Fruit fly (Drosophila melanogaster) whole organism, embryonic: ENCODE measurements around the gene Nepl9.

Experiments
- BEAF-32 ChIP-seq: fragments of 200-800 bp; sonication (Bioruptor generic); optimal IDR thresholded peaks from 3 replicates; lab custom pipeline; 2017; ENCODE audit warnings: missing biosample characterization, missing genetic modification characterization, mild to moderate bottlenecking, moderate library complexity, missing genetic modification reagents
- Bdp1 ChIP-seq: fragments of 200-800 bp; sonication (Bioruptor generic); optimal IDR thresholded peaks from 3 replicates; lab custom pipeline; 2016; ENCODE audit warnings: missing biosample characterization, missing genetic modification characterization
- Bgb ChIP-seq: fragments of 200-800 bp; sonication (Bioruptor generic); IDR thresholded peaks from 2 replicates; pipeline ENCODE4 v1.3.6; 2022; ENCODE audit warnings: missing biosample characterization, missing genetic modification characterization; ENCODE audit not compliant: partially characterized antibody
- CG12769 ChIP-seq: fragments of 200-800 bp; sonication (Bioruptor generic); optimal IDR thresholded peaks from 2 replicates; lab custom pipeline; 2019; ENCODE audit warnings: missing biosample characterization, mild to moderate bottlenecking, missing genetic modification characterization, moderate library complexity
- CG13287 ChIP-seq: fragments of 200-800 bp; sonication (Bioruptor generic); IDR thresholded peaks from 2 replicates; pipeline ENCODE4 v1.3.6; 2022; ENCODE audit warnings: missing biosample characterization, missing genetic modification characterization; ENCODE audit not compliant: partially characterized antibody
- CG2116 ChIP-seq: fragments of 200-800 bp; sonication (Bioruptor generic); optimal IDR thresholded peaks from 3 replicates; lab custom pipeline; 2018; ENCODE audit warnings: missing biosample characterization, mild to moderate bottlenecking, missing genetic modification characterization
- CG2678 ChIP-seq: fragments of 200-800 bp; sonication (Bioruptor generic); optimal IDR thresholded peaks from 3 replicates; lab custom pipeline; 2019; ENCODE audit warnings: missing biosample characterization, mild to moderate bottlenecking, missing genetic modification characterization, moderate library complexity
- CG31224 ChIP-seq: fragments of 200-800 bp; sonication (Bioruptor generic); IDR thresholded peaks from 2 replicates; pipeline ENCODE4 v1.3.6; 2022; ENCODE audit warnings: missing biosample characterization, missing genetic modification characterization
- CG42726 ChIP-seq: fragments of 200-800 bp; sonication (Bioruptor generic); IDR thresholded peaks from 2 replicates; pipeline ENCODE4 v1.3.6; 2022; ENCODE audit warnings: missing biosample characterization, missing genetic modification characterization; ENCODE audit not compliant: partially characterized antibody
- CG4360 ChIP-seq: fragments of 200-800 bp; sonication (Bioruptor generic); IDR thresholded peaks from 2 replicates; pipeline ENCODE4 v1.3.6; 2022; ENCODE audit warnings: missing biosample characterization, missing genetic modification characterization
- CG7357 ChIP-seq: fragments of 200-800 bp; sonication (Bioruptor generic); IDR thresholded peaks from 3 replicates; pipeline ENCODE4 v1.3.6; 2022; ENCODE audit warnings: missing biosample characterization, missing genetic modification characterization
- CG9437 ChIP-seq: fragments of 200-800 bp; sonication (Bioruptor generic); optimal IDR thresholded peaks from 2 replicates; lab custom pipeline; 2018; ENCODE audit warnings: missing biosample characterization, mild to moderate bottlenecking, missing genetic modification characterization
- CTCF ChIP-seq: fragments of 200-800 bp; sonication (Bioruptor generic); optimal IDR thresholded peaks from 2 replicates; lab custom pipeline; 2017; ENCODE audit warnings: missing biosample characterization, mild to moderate bottlenecking, missing genetic modification characterization, moderate library complexity
- Dad ChIP-seq: fragments of 200-800 bp; sonication (Bioruptor generic); optimal IDR thresholded peaks from 3 replicates; lab custom pipeline; 2016; ENCODE audit warnings: missing biosample characterization, missing genetic modification characterization
- Dll ChIP-seq: fragments of 200-800 bp; sonication (Bioruptor generic); IDR thresholded peaks from 4 replicates; pipeline ENCODE4 v1.3.6; 2022; ENCODE audit warnings: missing biosample characterization, missing genetic modification characterization; ENCODE audit not compliant: partially characterized antibody
- Ets97D ChIP-seq: fragments of 200-800 bp; sonication (Bioruptor generic); optimal IDR thresholded peaks from 3 replicates; lab custom pipeline; 2016; ENCODE audit warnings: missing biosample characterization, missing genetic modification characterization
- Hsf ChIP-seq: fragments of 200-800 bp; sonication (Bioruptor generic); optimal IDR thresholded peaks from 3 replicates; lab custom pipeline; 2016; ENCODE audit warnings: missing biosample characterization, missing genetic modification characterization
- MBD-R2 ChIP-seq: fragments of 200-800 bp; sonication (Bioruptor generic); IDR thresholded peaks from 2 replicates; pipeline ENCODE4 v1.3.6; 2022; ENCODE audit warnings: missing biosample characterization, missing genetic modification characterization
- MESR4 ChIP-seq: fragments of 200-800 bp; sonication (Bioruptor generic); optimal IDR thresholded peaks from 2 replicates; lab custom pipeline; 2018; ENCODE audit warnings: missing biosample characterization, mild to moderate bottlenecking, missing genetic modification characterization, moderate library complexity
- Med ChIP-seq: fragments of 200-800 bp; sonication (Bioruptor generic); peaks from one replicate; lab custom pipeline; 2016; ENCODE audit warnings: missing biosample characterization, missing genetic modification characterization, mild to moderate bottlenecking, inconsistent platforms, moderate library complexity
- NFAT ChIP-seq: fragments of 200-800 bp; sonication (Bioruptor generic); IDR thresholded peaks from 2 replicates; pipeline ENCODE4 v1.3.6; 2022; ENCODE audit warnings: missing biosample characterization, missing genetic modification characterization
- Opbp ChIP-seq: fragments of 200-800 bp; sonication (Bioruptor generic); IDR thresholded peaks from 3 replicates; pipeline ENCODE4 v1.3.6; 2022; ENCODE audit warnings: missing biosample characterization, missing genetic modification characterization; ENCODE audit not compliant: partially characterized antibody
- Ptx1 ChIP-seq: fragments of 200-800 bp; sonication (Bioruptor generic); IDR thresholded peaks from 2 replicates; pipeline ENCODE4 v1.3.6; 2022; ENCODE audit warnings: missing biosample characterization, missing genetic modification characterization
- Sin3A ChIP-seq: fragments of >200 bp; optimal IDR thresholded peaks from 2 replicates; lab custom pipeline; 2018
- Stat92E ChIP-seq, 3 experiments: fragments of >200 bp in 2 of 3; fragments of 200-800 bp in 1 of 3; sonication (Bioruptor generic) in 1 of 3; optimal IDR thresholded peaks; 2 replicates each; lab custom pipeline; 2017 to 2019; ENCODE audit warnings: missing biosample characterization in 3 of 3, missing genetic modification characterization in 3 of 3, mild to moderate bottlenecking in 1 of 3, moderate library complexity in 1 of 3
- YL-1 ChIP-seq: fragments of 200-800 bp; sonication (Bioruptor generic); optimal IDR thresholded peaks from 3 replicates; lab custom pipeline; 2017; ENCODE audit warnings: missing biosample characterization, mild to moderate bottlenecking, missing genetic modification characterization
- amos ChIP-seq: fragments of 200-800 bp; sonication (Bioruptor generic); IDR thresholded peaks from 2 replicates; pipeline ENCODE4 v1.3.6; 2022; ENCODE audit warnings: missing biosample characterization, missing genetic modification characterization; ENCODE audit not compliant: partially characterized antibody
- ci ChIP-seq: fragments of 200-800 bp; sonication (Bioruptor generic); IDR thresholded peaks from 3 replicates; pipeline ENCODE4 v1.3.6; 2022; ENCODE audit warnings: missing biosample characterization, missing genetic modification characterization
- ham ChIP-seq: fragments of 200-800 bp; sonication (Bioruptor generic); IDR thresholded peaks from 2 replicates; pipeline ENCODE4 v1.3.6; 2022; ENCODE audit warnings: missing biosample characterization, missing genetic modification characterization
- hb ChIP-seq: fragments of 200-800 bp; sonication (Bioruptor generic); IDR thresholded peaks from 3 replicates; pipeline ENCODE4 v1.3.6; 2022; ENCODE audit warnings: missing biosample characterization, missing genetic modification characterization; ENCODE audit not compliant: partially characterized antibody
- hbn ChIP-seq: fragments of 200-800 bp; sonication (Bioruptor generic); IDR thresholded peaks from 2 replicates; pipeline ENCODE4 v1.3.6; 2022; ENCODE audit warnings: missing biosample characterization, missing genetic modification characterization; ENCODE audit not compliant: partially characterized antibody
- nau ChIP-seq: fragments of 200-800 bp; sonication (Bioruptor generic); optimal IDR thresholded peaks from 3 replicates; lab custom pipeline; 2017; ENCODE audit warnings: missing biosample characterization, mild to moderate bottlenecking, missing genetic modification characterization, missing genetic modification reagents
- nerfin-1 ChIP-seq: fragments of 200-800 bp; sonication (Bioruptor generic); optimal IDR thresholded peaks from 3 replicates; lab custom pipeline; 2019; ENCODE audit warnings: missing biosample characterization, mild to moderate bottlenecking, missing genetic modification characterization, moderate library complexity
- nmo ChIP-seq: fragments of 200-800 bp; sonication (Bioruptor generic); optimal IDR thresholded peaks from 2 replicates; lab custom pipeline; 2018; ENCODE audit warnings: missing biosample characterization, mild to moderate bottlenecking, missing genetic modification characterization, moderate library complexity
- prd ChIP-seq, 3 experiments: fragments of >200 bp in 2 of 3; fragments of 200-800 bp in 1 of 3; sonication (Bioruptor generic) in 1 of 3; optimal IDR thresholded peaks in 2 of 3; IDR thresholded peaks in 1 of 3; 2 replicates in 2 of 3; 3 replicates in 1 of 3; pipeline versions ENCODE4 v1.3.6 to Lab custom; 2017 to 2022; ENCODE audit warnings: missing biosample characterization in 1 of 3, missing genetic modification characterization in 1 of 3
- pzg ChIP-seq: fragments of 200-800 bp; sonication (Bioruptor generic); optimal IDR thresholded peaks from 3 replicates; lab custom pipeline; 2018; ENCODE audit warnings: missing biosample characterization, mild to moderate bottlenecking, missing genetic modification characterization, moderate library complexity
- sens ChIP-seq: fragments of 200-800 bp; sonication (Bioruptor generic); peaks from one replicate; lab custom pipeline; 2016; ENCODE audit warnings: missing biosample characterization, missing genetic modification characterization
- tio ChIP-seq: fragments of 200-800 bp; sonication (Bioruptor generic); optimal IDR thresholded peaks from 2 replicates; lab custom pipeline; 2017; ENCODE audit warnings: missing biosample characterization, missing genetic modification characterization, inconsistent platforms
- trem ChIP-seq: fragments of 200-800 bp; optimal IDR thresholded peaks from 3 replicates; lab custom pipeline; 2019; ENCODE audit warnings: missing biosample characterization, mild to moderate bottlenecking, missing genetic modification characterization, moderate library complexity
- unc-4 ChIP-seq: fragments of 200-800 bp; sonication (Bioruptor generic); IDR thresholded peaks from 2 replicates; pipeline ENCODE4 v1.3.6; 2022; ENCODE audit warnings: missing biosample characterization, missing genetic modification characterization; ENCODE audit not compliant: partially characterized antibody
- zen ChIP-seq: fragments of 200-800 bp; sonication (Bioruptor generic); optimal IDR thresholded peaks from 3 replicates; lab custom pipeline; 2018; ENCODE audit warnings: missing biosample characterization, mild to moderate bottlenecking, missing genetic modification characterization, moderate library complexity

The Nepl9 gene

dm6 chr2L:16879288-16879687, 42.2 kb upstream of the Nepl9 start, which contains the start of the genes CG32832, CG31743 and CG34313 (continued):
- TF ChIP-seq amos (GFP tag; lab: Robert Waterston, UW) (peak; percentile 78; the same call in 1 of the 2 replicates), unc-4 (GFP tag; lab: Robert Waterston, UW) (peak; percentile 82), nerfin-1 (tag; lab: Kevin White, UChicago) (no peak), CG12769 (tag; lab: Kevin White, UChicago) (no peak), CG2678 (tag; lab: Kevin White, UChicago) (no peak), Hsf (GFP tag; lab: Kevin White, UChicago) (no peak), ci (GFP tag; lab: Robert Waterston, UW) (peak; percentile 39; the same call in 1 of the 3 replicates), CG2116 (GFP tag; lab: Kevin White, UChicago) (peak; percentile 49), NFAT (GFP tag; lab: Robert Waterston, UW) (no peak), MBD-R2 (GFP tag; lab: Robert Waterston, UW) (peak; percentile 88), Stat92E (GFP tag; optimal IDR thresholded peaks at IDR 0.05; lab: Kevin White, UChicago) (peak in 1 of 3 experiments; percentile 35), CG13287 (GFP tag; lab: Robert Waterston, UW) (peak; percentile 90), Bdp1 (no peak), trem (peak; percentile 93), CG7357 (GFP tag; lab: Robert Waterston, UW) (no peak), nau (GFP tag; lab: Kevin White, UChicago) (peak; percentile 32), CG9437 (GFP tag; lab: Kevin White, UChicago) (no peak), MESR4 (GFP tag; lab: Kevin White, UChicago) (peak; percentile 38), hb (GFP tag; lab: Robert Waterston, UW) (peak; percentile 65; the same call in 1 of the 3 replicates), sens (GFP tag; lab: Kevin White, UChicago) (peak; percentile 72), pzg (GFP tag; lab: Kevin White, UChicago) (peak; percentile 86), BEAF-32 (peak; percentile 85), ham (no peak), CG31224 (GFP tag; lab: Robert Waterston, UW) (no peak), Ptx1 (no peak), Ets97D (GFP tag; lab: Kevin White, UChicago) (peak; percentile 52), Dad (no peak), CG42726 (GFP tag; lab: Robert Waterston, UW) (peak; percentile 40; the same call in 1 of the 2 replicates), Opbp (peak; percentile 82), nmo (GFP tag; lab: Kevin White, UChicago) (peak; percentile 40), YL-1 (GFP tag; lab: Kevin White, UChicago) (peak; percentile 12), Sin3A (lab: Kevin White, UChicago) (peak; percentile 9), CTCF (GFP tag; lab: Kevin White, UChicago) (peak; percentile 13), Med (GFP tag; lab: Kevin White, UChicago) (no peak), zen (peak; percentile 9), tio (GFP tag; lab: Kevin White, UChicago) (no peak), Bgb (GFP tag; lab: Robert Waterston, UW) (peak; percentile 76), hbn (peak; percentile 79), Dll (peak; percentile 79), CG4360 (GFP tag; lab: Robert Waterston, UW) (no peak), prd (optimal IDR thresholded peaks at IDR 0.05; lab: Kevin White, UChicago) (no peak), prd (GFP tag; IDR thresholded peaks at IDR 0.05; lab: Robert Waterston, UW) (no peak)
